Worm (Caenorhabditis elegans) whole organism, L1 larva: Measurements from ENCODE around the gene C06E1.11.

Source experiments
- C04F5.9 ChIP-seq: sonication (generic microtip); optimal IDR thresholded peaks from 2 replicates; lab custom pipeline; 2016; ENCODE audit warnings: missing genetic modification characterization, missing compliant biosample characterization
- C16A3.4 ChIP-seq: fragments of 150-350 bp; optimal IDR thresholded peaks from 2 replicates; lab custom pipeline; 2014; ENCODE audit warnings: missing biosample characterization, missing genetic modification characterization
- C34B4.2 ChIP-seq: sonication (generic microtip); optimal IDR thresholded peaks from 2 replicates; lab custom pipeline; 2017; ENCODE audit warnings: mild to moderate bottlenecking, missing genetic modification characterization, missing compliant biosample characterization
- Y116A8C.19 ChIP-seq: sonication (generic microtip); optimal IDR thresholded peaks from 2 replicates; lab custom pipeline; 2016; ENCODE audit warnings: missing compliant biosample characterization, missing genetic modification characterization, borderline replicate concordance
- aly-2 ChIP-seq: fragments of 150-350 bp; optimal IDR thresholded peaks from 2 replicates; lab custom pipeline; 2014; ENCODE audit warnings: missing biosample characterization, missing genetic modification characterization
- blmp-1 ChIP-seq: fragments of 150-350 bp; optimal IDR thresholded peaks from 2 replicates; lab custom pipeline; 2014; ENCODE audit warnings: missing biosample characterization, missing genetic modification characterization
- ceh-63 ChIP-seq: fragments of 200-800 bp; sonication (Bioruptor generic); optimal IDR thresholded peaks from 2 replicates; lab custom pipeline; 2018; ENCODE audit warnings: mild to moderate bottlenecking, missing genetic modification characterization, missing compliant biosample characterization
- ceh-8 ChIP-seq: fragments of 200-800 bp; sonication (Bioruptor generic); optimal IDR thresholded peaks from 2 replicates; lab custom pipeline; 2018; ENCODE audit warnings: mild to moderate bottlenecking, missing genetic modification characterization, moderate library complexity, missing compliant biosample characterization
- ceh-90 ChIP-seq: sonication (generic microtip); optimal IDR thresholded peaks from 2 replicates; lab custom pipeline; 2016; ENCODE audit warnings: missing genetic modification characterization, missing compliant biosample characterization
- dpl-1 ChIP-seq, 3 experiments: fragments of 150-350 bp in 2 of 3; sonication (generic microtip) in 1 of 3; optimal IDR thresholded peaks; 2 replicates each; lab custom pipeline; 2014 to 2017; ENCODE audit warnings: missing biosample characterization in 3 of 3, missing genetic modification characterization in 3 of 3, missing genetic modification reagents in 3 of 3
- efl-1 ChIP-seq, 4 experiments: fragments of 150-350 bp; optimal IDR thresholded peaks in 3 of 4; peaks in 1 of 4; 1 replicate in 1 of 4; 2 replicates in 3 of 4; lab custom pipeline; 2014; ENCODE audit warnings: missing biosample characterization in 2 of 4, missing genetic modification characterization in 2 of 4, missing genetic modification reagents in 2 of 4
- egl-13 ChIP-seq: sonication (generic microtip); optimal IDR thresholded peaks from 2 replicates; lab custom pipeline; 2016; ENCODE audit warnings: missing genotype, missing genetic modification reagents, missing genetic modification characterization, missing compliant biosample characterization
- egl-27 ChIP-seq, 2 experiments: fragments of 150-350 bp in 1 of 2; sonication (generic microtip); optimal IDR thresholded peaks; 3 replicates each; lab custom pipeline; 2017 to 2018; ENCODE audit warnings: missing biosample characterization in 2 of 2, missing genetic modification characterization in 2 of 2, missing genetic modification reagents in 2 of 2
- fkh-10 ChIP-seq: sonication (generic microtip); optimal IDR thresholded peaks from 2 replicates; lab custom pipeline; 2017; ENCODE audit warnings: missing biosample characterization, missing genetic modification reagents, missing genetic modification characterization
- fkh-4 ChIP-seq: sonication (generic microtip); optimal IDR thresholded peaks from 2 replicates; lab custom pipeline; 2016; ENCODE audit warnings: missing compliant biosample characterization, missing genetic modification characterization, borderline replicate concordance
- fkh-8 ChIP-seq: sonication (generic microtip); optimal IDR thresholded peaks from 2 replicates; lab custom pipeline; 2016; ENCODE audit warnings: mild to moderate bottlenecking, missing genetic modification characterization, missing compliant biosample characterization
- fos-1 ChIP-seq: fragments of 150-350 bp; optimal IDR thresholded peaks from 2 replicates; lab custom pipeline; 2014; ENCODE audit warnings: missing biosample characterization, missing genetic modification characterization
- hpl-2 ChIP-seq: fragments of 150-350 bp; optimal IDR thresholded peaks from 2 replicates; lab custom pipeline; 2014; ENCODE audit warnings: missing biosample characterization, missing genetic modification reagents, missing genetic modification characterization
- isw-1 ChIP-seq: fragments of 200-800 bp; sonication (Bioruptor generic); IDR thresholded peaks from 2 replicates; pipeline ENCODE4 v1.3.6; 2022; ENCODE audit warnings: missing genetic modification characterization, missing compliant biosample characterization
- lin-15B ChIP-seq: fragments of 150-350 bp; sonication (generic microtip); optimal IDR thresholded peaks from 3 replicates; lab custom pipeline; 2014; ENCODE audit warnings: missing biosample characterization, missing genetic modification characterization
- lin-35 ChIP-seq, 2 experiments: fragments of 150-350 bp; optimal IDR thresholded peaks; 2 replicates each; lab custom pipeline; 2014; ENCODE audit warnings: missing biosample characterization in 2 of 2, missing genetic modification characterization in 2 of 2, missing genetic modification reagents in 2 of 2
- lin-39 ChIP-seq: fragments of 150-350 bp; optimal IDR thresholded peaks from 2 replicates; lab custom pipeline; 2014; ENCODE audit warnings: missing biosample characterization, missing genetic modification reagents, missing genetic modification characterization
- mab-9 ChIP-seq: fragments of 200-800 bp; sonication (Bioruptor generic); IDR thresholded peaks from 2 replicates; pipeline ENCODE4 v1.3.6; 2022; ENCODE audit warnings: missing genetic modification reagents, missing genetic modification characterization, missing compliant biosample characterization
- mdl-1 ChIP-seq, 2 experiments: fragments of 150-350 bp; optimal IDR thresholded peaks; 2 replicates each; lab custom pipeline; 2014 to 2017; ENCODE audit warnings: missing biosample characterization in 2 of 2, missing genetic modification characterization in 2 of 2, inconsistent platforms in 1 of 2
- mep-1 ChIP-seq: fragments of 150-350 bp; optimal IDR thresholded peaks from 2 replicates; lab custom pipeline; 2014; ENCODE audit warnings: missing biosample characterization, missing genetic modification characterization
- nhr-11 ChIP-seq: fragments of 150-350 bp; optimal IDR thresholded peaks from 2 replicates; lab custom pipeline; 2014; ENCODE audit warnings: missing biosample characterization, missing genetic modification characterization
- nhr-19 ChIP-seq: fragments of 200-800 bp; sonication (Bioruptor generic); conservative IDR thresholded peaks from 2 replicates; pipeline ENCODE4 v1.3.6; 2022; ENCODE audit warnings: missing genetic modification characterization, missing compliant biosample characterization
- nhr-20 ChIP-seq: sonication (generic microtip); optimal IDR thresholded peaks from 2 replicates; lab custom pipeline; 2016; ENCODE audit warnings: mild to moderate bottlenecking, missing genetic modification characterization, missing compliant biosample characterization
- nhr-76 ChIP-seq: sonication (generic microtip); optimal IDR thresholded peaks from 2 replicates; lab custom pipeline; 2017; ENCODE audit warnings: missing biosample characterization, missing genetic modification characterization
- nhr-77 ChIP-seq: fragments of 150-350 bp; optimal IDR thresholded peaks from 2 replicates; lab custom pipeline; 2014; ENCODE audit warnings: missing biosample characterization, missing genetic modification characterization
- nhr-84 ChIP-seq: sonication (generic microtip); optimal IDR thresholded peaks from 2 replicates; lab custom pipeline; 2017; ENCODE audit warnings: missing biosample characterization, missing genetic modification characterization
- nhr-85 ChIP-seq: sonication (generic microtip); peaks from one replicate; lab custom pipeline; 2016; ENCODE audit warnings: missing genetic modification characterization, inconsistent platforms, missing compliant biosample characterization
- nhr-90 ChIP-seq: sonication (generic microtip); optimal IDR thresholded peaks from 2 replicates; lab custom pipeline; 2016; ENCODE audit warnings: mild to moderate bottlenecking, missing genetic modification characterization, missing compliant biosample characterization; ENCODE audit not compliant: poor library complexity
- skn-1 ChIP-seq: fragments of 150-350 bp; optimal IDR thresholded peaks from 2 replicates; lab custom pipeline; 2014; ENCODE audit warnings: missing biosample characterization, missing genetic modification characterization
- snpc-4 ChIP-seq: fragments of 150-350 bp; optimal IDR thresholded peaks from 2 replicates; lab custom pipeline; 2014; ENCODE audit warnings: missing biosample characterization, missing genetic modification characterization
- snu-23 ChIP-seq: sonication (generic microtip); optimal IDR thresholded peaks from 2 replicates; lab custom pipeline; 2016; ENCODE audit warnings: missing genetic modification characterization, missing compliant biosample characterization
- sptf-1 ChIP-seq: fragments of 150-350 bp; optimal IDR thresholded peaks from 2 replicates; lab custom pipeline; 2014; ENCODE audit warnings: missing biosample characterization, missing genetic modification characterization
- swsn-7 ChIP-seq: sonication (generic microtip); optimal IDR thresholded peaks from 2 replicates; lab custom pipeline; 2016; ENCODE audit warnings: missing genetic modification characterization, missing compliant biosample characterization
- unc-130 ChIP-seq: fragments of 150-350 bp; optimal IDR thresholded peaks from 2 replicates; lab custom pipeline; 2017; ENCODE audit warnings: missing biosample characterization, missing genetic modification characterization, inconsistent platforms
- unc-86 ChIP-seq: sonication (generic microtip); optimal IDR thresholded peaks from 2 replicates; lab custom pipeline; 2016; ENCODE audit warnings: missing genetic modification characterization, missing compliant biosample characterization
- xbp-1 ChIP-seq: sonication (generic microtip); optimal IDR thresholded peaks from 2 replicates; lab custom pipeline; 2016; ENCODE audit warnings: missing genetic modification characterization, missing compliant biosample characterization
- ztf-11 ChIP-seq, 2 experiments: sonication (generic microtip); optimal IDR thresholded peaks; 2 replicates each; lab custom pipeline; 2016 to 2017; ENCODE audit warnings: missing genetic modification characterization in 2 of 2, missing biosample characterization in 1 of 2, missing compliant biosample characterization in 1 of 2

The C06E1.11 gene

ce11 chrIII:8614490-8614889 is 2.0 kb downstream of the C06E1.11 start, which contains the start of gene rha-2 (continued):
- TF ChIP-seq xbp-1 (tag; lab: Kevin White, UChicago), result peak; percentile 5
- no peak for TF ChIP-seq mdl-1 (tag; optimal IDR thresholded peaks at IDR 0.05; lab: Kevin White, UChicago)
- no peak for TF ChIP-seq snpc-4
- TF ChIP-seq lin-35 (GFP tag; optimal IDR thresholded peaks at IDR 0.05; lab: Kevin White, UChicago), result peak; percentile 89 to 95
- no peak for TF ChIP-seq sptf-1 (tag; lab: Kevin White, UChicago)
- TF ChIP-seq mab-9 (GFP tag; lab: Robert Waterston, UW), result no peak
- no peak for TF ChIP-seq nhr-76 (tag; lab: Kevin White, UChicago)
- TF ChIP-seq lin-15B (tag; lab: Kevin White, UChicago), result peak; percentile 12
- peak; percentile 13 for TF ChIP-seq snu-23
- peak; percentile 42 for TF ChIP-seq C16A3.4 (tag; lab: Kevin White, UChicago)
- peak; percentile 83 to 91 (median 88) for TF ChIP-seq dpl-1 (GFP tag; optimal IDR thresholded peaks at IDR 0.05; lab: Kevin White, UChicago)
- no peak for TF ChIP-seq C04F5.9 (tag; lab: Kevin White, UChicago)
- no peak for TF ChIP-seq ceh-90 (tag; lab: Kevin White, UChicago)
- TF ChIP-seq isw-1 (GFP tag; lab: Robert Waterston, UW), result peak; percentile 12; the same call in 1 of the 2 replicates
- TF ChIP-seq ztf-11 (tag; optimal IDR thresholded peaks at IDR 0.05; lab: Kevin White, UChicago), result no peak
- TF ChIP-seq blmp-1 (tag; lab: Kevin White, UChicago), result peak; percentile 15
- TF ChIP-seq nhr-11 (tag; lab: Kevin White, UChicago), result no peak

ce11 chrIII:8613573-8613972 is 2.9 kb downstream of the C06E1.11 start:
- TF ChIP-seq ceh-8 (GFP tag; lab: Kevin White, UChicago) (no peak), ceh-63 (GFP tag; lab: Kevin White, UChicago) (no peak), nhr-90 (tag; lab: Kevin White, UChicago) (no peak), C34B4.2 (tag; lab: Kevin White, UChicago) (no peak), unc-86 (tag; lab: Kevin White, UChicago) (no peak), fkh-4 (tag; lab: Kevin White, UChicago) (no peak), unc-130 (no peak), dpl-1 (GFP tag; optimal IDR thresholded peaks at IDR 0.05; lab: Kevin White, UChicago) (no peak), xbp-1 (tag; lab: Kevin White, UChicago) (no peak), egl-27 (tag; optimal IDR thresholded peaks at IDR 0.05; lab: Kevin White, UChicago) (no peak), aly-2 (tag; lab: Kevin White, UChicago) (no peak), hpl-2 (GFP tag; lab: Kevin White, UChicago) (no peak), lin-39 (tag; lab: Kevin White, UChicago) (no peak), nhr-85 (no peak), skn-1 (no peak), ztf-11 (tag; optimal IDR thresholded peaks at IDR 0.05; lab: Kevin White, UChicago) (no peak), C04F5.9 (tag; lab: Kevin White, UChicago) (no peak), nhr-19 (GFP tag; lab: Robert Waterston, UW) (no peak), Y116A8C.19 (tag; lab: Kevin White, UChicago) (no peak), mep-1 (tag; lab: Kevin White, UChicago) (no peak)

ce11 chrIII:8611282-8611681 is 5.2 kb downstream of the C06E1.11 start:
- TF ChIP-seq efl-1 (optimal IDR thresholded peaks at IDR 0.05; lab: Kevin White, UChicago), result no peak
- peak in 1 of 2 experiments; percentile 23 for TF ChIP-seq efl-1 (GFP tag; optimal IDR thresholded peaks at IDR 0.05 in 1 of 2; lab: Kevin White, UChicago)
- TF ChIP-seq fkh-10, result no peak

- TF ChIP-seq nhr-77 (tag; lab: Kevin White, UChicago) (no peak), C16A3.4 (tag; lab: Kevin White, UChicago) (no peak), fos-1 (tag; lab: Kevin White, UChicago) (no peak), mab-9 (GFP tag; lab: Robert Waterston, UW) (no peak), nhr-84 (tag; lab: Kevin White, UChicago) (no peak), lin-39 (tag; lab: Kevin White, UChicago) (no peak), egl-27 (tag; optimal IDR thresholded peaks at IDR 0.05; lab: Kevin White, UChicago) (no peak), nhr-20 (tag; lab: Kevin White, UChicago) (no peak), egl-13 (tag; lab: Kevin White, UChicago) (no peak), swsn-7 (tag; lab: Kevin White, UChicago) (no peak), fkh-8 (tag; lab: Kevin White, UChicago) (no peak), ztf-11 (tag; optimal IDR thresholded peaks at IDR 0.05; lab: Kevin White, UChicago) (no peak)
These were observed 6.8 kb downstream of the C06E1.11 start, which contains the start of gene C06E1.9 for ce11 chrIII:8609683-8610082. TSS of gene C06E1.9 (minus strand) at chrIII:8609783.
